Worm (Caenorhabditis elegans) whole organism, L2 larva: ENCODE results near the gene srsx-18.

Experiments
- C34F6.9 ChIP-seq: fragments of 150-350 bp; optimal IDR thresholded peaks from 2 replicates; lab custom pipeline; 2014; ENCODE audit warnings: missing biosample characterization, missing genetic modification characterization
- F13H6.1 ChIP-seq: sonication (generic microtip); optimal IDR thresholded peaks from 2 replicates; lab custom pipeline; 2016; ENCODE audit warnings: missing genetic modification characterization, missing compliant biosample characterization
- R02D3.7 ChIP-seq: fragments of 150-350 bp; optimal IDR thresholded peaks from 2 replicates; lab custom pipeline; 2014; ENCODE audit warnings: missing biosample characterization, missing genetic modification characterization
- Y55F3AM.14 ChIP-seq: fragments of 200-800 bp; sonication (Bioruptor generic); optimal IDR thresholded peaks from 2 replicates; lab custom pipeline; 2018; ENCODE audit warnings: mild to moderate bottlenecking, missing genetic modification characterization, missing compliant biosample characterization
- alr-1 ChIP-seq: fragments of 150-350 bp; optimal IDR thresholded peaks from 2 replicates; lab custom pipeline; 2014; ENCODE audit warnings: missing biosample characterization, missing genetic modification characterization
- aly-2 ChIP-seq: fragments of 150-350 bp; optimal IDR thresholded peaks from 2 replicates; lab custom pipeline; 2014; ENCODE audit warnings: missing biosample characterization, missing genetic modification characterization
- ama-1 ChIP-seq: fragments of 150-350 bp; optimal IDR thresholded peaks from 2 replicates; lab custom pipeline; 2018; ENCODE audit warnings: inconsistent platforms
- blmp-1 ChIP-seq: sonication (generic microtip); optimal IDR thresholded peaks from 2 replicates; lab custom pipeline; 2017; ENCODE audit warnings: missing genetic modification characterization, mild to moderate bottlenecking, missing compliant biosample characterization, antibody characterized with exemption, moderate library complexity; ENCODE audit not compliant: insufficient read depth
- ceh-16 ChIP-seq: fragments of 150-350 bp; optimal IDR thresholded peaks from 2 replicates; lab custom pipeline; 2014; ENCODE audit warnings: missing biosample characterization, missing genetic modification characterization
- crh-2 ChIP-seq: sonication (generic microtip); optimal IDR thresholded peaks from 2 replicates; lab custom pipeline; 2017; ENCODE audit warnings: missing biosample characterization, missing genetic modification characterization
- egl-27 ChIP-seq: sonication (generic microtip); optimal IDR thresholded peaks from 3 replicates; lab custom pipeline; 2017; ENCODE audit warnings: missing biosample characterization, missing genetic modification reagents, missing genetic modification characterization
- elt-1 ChIP-seq: fragments of 150-350 bp; optimal IDR thresholded peaks from 2 replicates; lab custom pipeline; 2014; ENCODE audit warnings: missing biosample characterization, missing genetic modification characterization
- elt-3 ChIP-seq: sonication (generic microtip); optimal IDR thresholded peaks from 2 replicates; lab custom pipeline; 2017; ENCODE audit warnings: missing biosample characterization, missing genetic modification characterization
- fos-1 ChIP-seq: fragments of 150-350 bp; optimal IDR thresholded peaks from 2 replicates; lab custom pipeline; 2014; ENCODE audit warnings: missing biosample characterization, missing genetic modification characterization
- gmeb-1 ChIP-seq: fragments of 150-350 bp; optimal IDR thresholded peaks from 2 replicates; lab custom pipeline; 2014; ENCODE audit warnings: missing biosample characterization, missing genetic modification characterization
- lsy-2 ChIP-seq, 2 experiments: fragments of 150-350 bp in 1 of 2; sonication (generic microtip) in 1 of 2; optimal IDR thresholded peaks; 2 replicates each; lab custom pipeline; 2014 to 2017; ENCODE audit warnings: missing biosample characterization in 2 of 2, missing genetic modification characterization in 2 of 2
- mbf-1 ChIP-seq: sonication (generic microtip); optimal IDR thresholded peaks from 2 replicates; lab custom pipeline; 2017; ENCODE audit warnings: missing biosample characterization, missing genetic modification characterization
- mdl-1 ChIP-seq, 2 experiments: fragments of 150-350 bp in 1 of 2; sonication (generic microtip) in 1 of 2; optimal IDR thresholded peaks; 2 replicates each; lab custom pipeline; 2017; ENCODE audit warnings: missing biosample characterization in 2 of 2, missing genetic modification characterization in 2 of 2
- nhr-11 ChIP-seq: fragments of 150-350 bp; optimal IDR thresholded peaks from 2 replicates; lab custom pipeline; 2014; ENCODE audit warnings: missing biosample characterization, missing genetic modification characterization
- nhr-12 ChIP-seq: fragments of 150-350 bp; optimal IDR thresholded peaks from 2 replicates; lab custom pipeline; 2014; ENCODE audit warnings: missing biosample characterization, missing genetic modification characterization
- nhr-21 ChIP-seq: fragments of 150-350 bp; optimal IDR thresholded peaks from 2 replicates; lab custom pipeline; 2014; ENCODE audit warnings: missing biosample characterization, missing genetic modification characterization
- nhr-237 ChIP-seq: fragments of 150-350 bp; optimal IDR thresholded peaks from 2 replicates; lab custom pipeline; 2014; ENCODE audit warnings: missing biosample characterization, missing genetic modification characterization
- nhr-25 ChIP-seq: fragments of 150-350 bp; sonication (generic microtip); optimal IDR thresholded peaks from 3 replicates; lab custom pipeline; 2014; ENCODE audit warnings: missing biosample characterization, missing genetic modification characterization
- nhr-6 ChIP-seq: fragments of 150-350 bp; optimal IDR thresholded peaks from 2 replicates; lab custom pipeline; 2014; ENCODE audit warnings: missing biosample characterization, missing genetic modification characterization
- nhr-77 ChIP-seq: fragments of 150-350 bp; optimal IDR thresholded peaks from 2 replicates; lab custom pipeline; 2014; ENCODE audit warnings: missing biosample characterization, missing genetic modification characterization
- sem-4 ChIP-seq: fragments of 150-350 bp; optimal IDR thresholded peaks from 2 replicates; lab custom pipeline; 2014; ENCODE audit warnings: missing biosample characterization, missing genetic modification reagents, missing genetic modification characterization
- skn-1 ChIP-seq: sonication (generic microtip); optimal IDR thresholded peaks from 2 replicates; lab custom pipeline; 2017; ENCODE audit warnings: missing biosample characterization, missing genetic modification characterization
- sma-3 ChIP-seq: sonication (generic microtip); optimal IDR thresholded peaks from 2 replicates; lab custom pipeline; 2016; ENCODE audit warnings: missing genetic modification reagents, missing genetic modification characterization, missing compliant biosample characterization
- snpc-4 ChIP-seq: fragments of 150-350 bp; optimal IDR thresholded peaks from 2 replicates; lab custom pipeline; 2014; ENCODE audit warnings: missing biosample characterization, missing genetic modification characterization
- unc-39 ChIP-seq: fragments of 150-350 bp; optimal IDR thresholded peaks from 2 replicates; lab custom pipeline; 2014; ENCODE audit warnings: missing biosample characterization, missing genetic modification characterization
- unc-55 ChIP-seq: fragments of 150-350 bp; sonication (generic microtip); optimal IDR thresholded peaks from 3 replicates; lab custom pipeline; 2014; ENCODE audit warnings: missing biosample characterization, missing genetic modification reagents, missing genetic modification characterization
- unc-62 ChIP-seq: fragments of 150-350 bp; optimal IDR thresholded peaks from 2 replicates; lab custom pipeline; 2014; ENCODE audit warnings: missing biosample characterization, missing genetic modification reagents, missing genetic modification characterization
- zag-1 ChIP-seq: fragments of 150-350 bp; optimal IDR thresholded peaks from 2 replicates; lab custom pipeline; 2014; ENCODE audit warnings: missing biosample characterization, missing genetic modification characterization
- ztf-1 ChIP-seq: fragments of 200-800 bp; sonication (Bioruptor generic); conservative IDR thresholded peaks from 2 replicates; pipeline ENCODE4 v1.3.6; 2022; ENCODE audit warnings: missing genetic modification characterization, missing compliant biosample characterization
- ztf-11 ChIP-seq: sonication (generic microtip); optimal IDR thresholded peaks from 2 replicates; lab custom pipeline; 2017; ENCODE audit warnings: missing biosample characterization, missing genetic modification characterization

srsx-18 gene

DNA sequence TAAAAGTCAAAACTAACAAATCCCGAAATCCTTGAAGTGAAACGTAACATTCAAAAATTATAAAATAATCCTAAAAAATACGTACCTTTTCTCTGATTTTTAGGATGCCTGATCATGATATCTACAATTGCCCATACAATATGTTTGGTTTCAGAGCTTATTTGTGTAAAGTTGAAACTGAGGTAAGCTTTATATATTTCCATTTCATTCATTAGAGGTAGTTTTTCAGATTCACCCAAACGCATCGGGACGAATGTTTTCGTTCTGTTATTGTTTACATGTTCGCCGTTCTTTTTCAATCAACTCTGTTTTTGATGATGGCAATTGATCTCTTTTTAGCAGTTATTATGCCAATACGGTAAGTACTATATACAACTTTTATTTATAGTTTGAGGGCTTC lies 5.7 kb downstream of the srsx-18 start:
- TF ChIP-seq unc-55 (GFP tag; lab: Kevin White, UChicago) (no peak), elt-3 (tag; lab: Kevin White, UChicago) (no peak), mbf-1 (tag; lab: Kevin White, UChicago) (no peak), zag-1 (tag; lab: Kevin White, UChicago) (no peak), alr-1 (tag; lab: Kevin White, UChicago) (no peak), nhr-21 (tag; lab: Kevin White, UChicago) (no peak), egl-27 (no peak), ama-1 (no peak), sem-4 (tag; lab: Kevin White, UChicago) (no peak), nhr-25 (tag; lab: Kevin White, UChicago) (no peak)

DNA sequence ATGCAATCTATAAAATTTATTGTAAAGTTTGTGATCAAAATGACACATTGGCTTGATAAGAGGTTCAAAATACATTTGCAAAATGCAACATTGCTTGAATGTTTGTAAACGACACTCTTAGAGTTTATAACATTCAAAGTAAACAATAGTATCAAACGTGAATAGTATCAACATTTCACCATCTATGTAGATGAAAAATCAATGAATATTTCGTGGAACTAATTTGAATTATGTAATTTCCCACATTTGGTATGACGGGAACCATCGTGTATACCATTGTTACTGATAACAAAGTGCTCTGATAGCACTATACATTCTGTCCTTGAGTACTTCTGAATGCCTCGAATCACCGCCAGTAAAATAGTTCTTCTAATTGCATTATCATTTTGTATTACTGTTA lies 8.3 kb downstream of the srsx-18 start, which contains the start of gene galt-1:
Gene galt-1, plus strand, starts transcription at position 318 of the 400 bp plus-strand sequence.
- TF ChIP-seq nhr-77 (tag; lab: Kevin White, UChicago) = no peak
- no peak for TF ChIP-seq elt-3 (tag; lab: Kevin White, UChicago)
- no peak for TF ChIP-seq skn-1
- TF ChIP-seq crh-2 = peak; percentile 17
- peak; percentile 50 for TF ChIP-seq fos-1 (tag; lab: Kevin White, UChicago)
- TF ChIP-seq gmeb-1 = peak; percentile 0

DNA sequence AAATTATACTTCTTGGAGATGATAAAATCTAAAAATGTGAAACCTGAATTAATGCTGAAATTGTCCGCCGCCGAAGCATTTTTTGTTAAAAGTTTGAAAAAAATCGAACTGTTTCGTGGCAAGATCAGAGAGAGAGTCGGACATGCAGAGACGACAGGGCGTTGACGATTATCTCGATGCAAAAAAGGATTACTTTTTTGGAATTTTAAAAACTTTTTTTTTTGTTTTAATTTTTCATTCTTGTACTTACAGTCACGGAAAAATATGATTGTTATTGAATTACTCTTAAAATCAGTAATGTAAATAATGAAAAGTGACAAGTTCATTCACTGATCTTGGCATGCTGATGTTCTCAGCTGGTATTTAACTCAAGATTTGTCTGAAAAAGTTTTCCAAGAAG lies 14.4 kb downstream of the srsx-18 start, which contains the start of the genes M03F8.5 and M03F8.7:
Gene M03F8.5, minus strand, starts transcription at position 101 of the 400 bp plus-strand sequence.
Gene M03F8.7, plus strand, starts transcription at position 249 of the 400 bp plus-strand sequence.
- no peak for TF ChIP-seq skn-1
- no peak for TF ChIP-seq Y55F3AM.14
- TF ChIP-seq snpc-4 = no peak
- TF ChIP-seq crh-2 = no peak
- TF ChIP-seq unc-39 (tag; lab: Kevin White, UChicago) = no peak
- TF ChIP-seq ama-1 = no peak
- no peak for TF ChIP-seq sem-4 (tag; lab: Kevin White, UChicago)
- TF ChIP-seq elt-3 (tag; lab: Kevin White, UChicago) = no peak
- no peak for TF ChIP-seq ztf-11
- no peak for TF ChIP-seq F13H6.1 (tag; lab: Kevin White, UChicago)
- TF ChIP-seq unc-62 (GFP tag; lab: Kevin White, UChicago) = no peak
- no peak for TF ChIP-seq nhr-6
- TF ChIP-seq nhr-25 (tag; lab: Kevin White, UChicago) = no peak
- TF ChIP-seq unc-55 (GFP tag; lab: Kevin White, UChicago) = no peak

DNA sequence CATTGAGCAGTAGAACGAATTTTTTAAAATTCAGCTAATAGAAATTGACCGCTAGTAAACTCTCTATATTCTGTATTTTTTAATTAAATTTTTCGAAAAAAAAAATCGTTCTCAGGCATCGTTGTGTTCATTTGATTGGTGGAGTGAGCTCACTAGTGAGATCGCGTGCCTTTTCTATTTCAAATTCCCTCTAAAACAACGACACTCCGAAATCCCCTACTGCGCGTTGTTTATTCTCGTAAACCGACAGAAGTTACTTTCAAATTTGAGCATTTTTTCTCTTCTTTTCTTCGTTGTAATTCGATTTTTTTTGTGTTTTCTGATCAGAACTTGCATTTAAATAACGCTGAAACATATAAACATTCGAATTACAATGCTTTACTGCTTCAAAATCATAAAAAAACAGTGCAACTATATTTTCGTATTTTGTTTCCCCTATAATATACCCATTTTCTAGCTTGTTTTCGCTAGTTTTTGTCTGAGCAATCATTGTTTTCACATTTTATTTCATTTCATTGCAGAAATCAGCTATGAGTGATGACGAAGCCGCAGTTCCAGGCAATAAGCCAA lies 17.3 kb downstream of the srsx-18 start, which contains the start of gene syf-3:
Gene syf-3, plus strand, starts transcription at position 520 of the 570 bp plus-strand sequence.
- TF ChIP-seq aly-2 (tag; lab: Kevin White, UChicago) (no peak), blmp-1 (tag; lab: Kevin White, UChicago) (no peak), elt-1 (tag; lab: Kevin White, UChicago) (no peak), R02D3.7 (tag; lab: Kevin White, UChicago) (peak; percentile 63), nhr-6 (no peak), nhr-11 (tag; lab: Kevin White, UChicago) (no peak), sma-3 (peak; percentile 24), zag-1 (tag; lab: Kevin White, UChicago) (no peak), unc-55 (GFP tag; lab: Kevin White, UChicago) (peak; percentile 76), Y55F3AM.14 (no peak), crh-2 (peak; percentile 18), sem-4 (tag; lab: Kevin White, UChicago) (no peak), mdl-1 (tag; optimal IDR thresholded peaks at IDR 0.05; lab: Kevin White, UChicago) (no peak), gmeb-1 (peak; percentile 99), nhr-12 (no peak), nhr-25 (tag; lab: Kevin White, UChicago) (no peak), lsy-2 (tag; optimal IDR thresholded peaks at IDR 0.05; lab: Kevin White, UChicago) (peak; percentile 69 to 73), nhr-237 (tag; lab: Kevin White, UChicago) (no peak), C34F6.9 (tag; lab: Kevin White, UChicago) (peak; percentile 60), ztf-11 (no peak), unc-39 (tag; lab: Kevin White, UChicago) (no peak)

DNA sequence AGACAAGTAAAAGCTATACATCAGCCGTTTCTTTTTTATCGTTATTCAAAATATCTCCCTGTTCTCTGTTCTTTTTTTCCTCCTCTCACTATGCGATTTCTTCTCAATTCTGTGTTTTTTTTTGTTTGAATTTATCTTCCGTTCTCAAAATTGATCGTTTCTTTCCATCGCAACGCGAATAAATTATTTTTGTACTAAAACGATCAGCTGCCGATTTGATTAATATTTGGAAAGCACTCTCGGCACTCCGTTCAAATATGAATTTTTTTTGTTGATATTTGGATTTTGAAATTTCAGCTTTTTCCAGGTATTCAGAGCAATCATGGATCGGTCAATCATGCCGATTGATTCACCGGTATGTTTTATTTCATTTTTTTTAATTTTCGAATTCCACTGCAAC lies 20.8 kb downstream of the srsx-18 start, which contains the start of gene pst-1:
Gene pst-1, plus strand, starts transcription at position 301 of the 400 bp plus-strand sequence.
- TF ChIP-seq sma-3 (no peak), crh-2 (no peak), ztf-11 (no peak), nhr-25 (tag; lab: Kevin White, UChicago) (no peak), ztf-1 (no peak), C34F6.9 (tag; lab: Kevin White, UChicago) (no peak), unc-39 (tag; lab: Kevin White, UChicago) (no peak), mdl-1 (tag; optimal IDR thresholded peaks at IDR 0.05; lab: Kevin White, UChicago) (no peak), ceh-16 (no peak)
- TF ChIP-seq, all 48 proteins: peak for 0
